Worm (Caenorhabditis elegans): ENCODE measurements around the gene Y54G2A.73.

DNA sequence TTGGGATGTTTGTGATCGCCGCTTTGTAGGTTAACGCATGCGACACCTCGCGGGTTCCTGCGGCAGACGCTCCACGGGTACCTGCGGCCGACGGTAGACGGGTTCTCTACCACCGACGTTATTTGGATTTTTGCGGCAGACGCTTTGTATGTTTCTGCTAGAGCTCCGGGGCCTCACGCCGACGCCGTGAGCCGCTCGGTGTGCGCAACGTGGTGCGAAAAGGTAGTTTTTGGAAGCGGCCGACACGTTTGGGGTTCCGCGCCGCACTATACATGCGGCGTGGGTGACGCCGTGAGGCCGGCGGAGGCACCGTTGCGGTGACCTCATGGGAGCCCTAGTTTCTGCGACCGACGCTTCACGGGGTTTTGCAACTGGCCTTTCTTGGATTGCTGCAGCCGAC, 37.6 kb downstream of the Y54G2A.73 start:
- TF ChIP-seq nhr-11 (tag; optimal IDR thresholded peaks at IDR 0.05) (no peak), lin-39 (tag; optimal IDR thresholded peaks at IDR 0.05) (no peak), ceh-63 (GFP tag; optimal IDR thresholded peaks at IDR 0.05) (no peak), nhr-76 (tag; optimal IDR thresholded peaks at IDR 0.05) (no peak), snpc-4 (tag; optimal IDR thresholded peaks at IDR 0.05) (no peak)

All from whole organism, L1 larva.